Worm (Caenorhabditis elegans): ENCODE measurements around the gene irld-67.

irld-67 gene

ce11 chrII:2939681-2940080 lies 5.4 kb upstream of the irld-67 start:
- peak; percentile 34 for TF ChIP-seq aha-1 (tag)
- no peak for TF ChIP-seq mdl-1 (tag; optimal IDR thresholded peaks at IDR 0.05)

ce11 chrII:2937852-2938251 lies 3.6 kb upstream of the irld-67 start, which contains the start of gene irld-65:
Gene irld-65, minus strand, starts transcription at chrII:2937952.
- no peak for TF ChIP-seq spr-1 (tag; optimal IDR thresholded peaks at IDR 0.05)
- TF ChIP-seq nhr-6 (tag; optimal IDR thresholded peaks at IDR 0.05) = no peak
- TF ChIP-seq tag-97 (GFP tag; IDR thresholded peaks at IDR 0.05) = no peak
- no peak for TF ChIP-seq zfp-2 (tag; optimal IDR thresholded peaks at IDR 0.05)
- no peak for TF ChIP-seq mdt-29 (GFP tag; IDR thresholded peaks at IDR 0.05)
- no peak for TF ChIP-seq nhr-76 (tag; optimal IDR thresholded peaks at IDR 0.05)
- no peak for TF ChIP-seq nhr-42 (GFP tag; IDR thresholded peaks at IDR 0.05)
- no peak for TF ChIP-seq madf-9 (GFP tag; conservative IDR thresholded peaks at IDR 0.05)
- no peak for TF ChIP-seq egl-43 (GFP tag; IDR thresholded peaks at IDR 0.05)
- no peak for TF ChIP-seq R02D3.7 (tag; optimal IDR thresholded peaks at IDR 0.05)
- TF ChIP-seq nhr-41 (GFP tag; IDR thresholded peaks at IDR 0.05) = no peak
- no peak for TF ChIP-seq F49E8.2 (tag; optimal IDR thresholded peaks at IDR 0.05; ENCODE audit: borderline replicate concordance)
- TF ChIP-seq T26A8.4 (GFP tag; IDR thresholded peaks at IDR 0.05) = no peak
- no peak for TF ChIP-seq mxl-3 (GFP tag; optimal IDR thresholded peaks at IDR 0.05)
- TF ChIP-seq zag-1 (tag; optimal IDR thresholded peaks at IDR 0.05) = no peak
- TF ChIP-seq dmd-9 (GFP tag; IDR thresholded peaks at IDR 0.05) = no peak
- no peak for TF ChIP-seq D1046.2 (GFP tag; IDR thresholded peaks at IDR 0.05)
- no peak for TF ChIP-seq dmd-6 (GFP tag; IDR thresholded peaks at IDR 0.05)
- no peak for TF ChIP-seq gei-8 (GFP tag; optimal IDR thresholded peaks at IDR 0.05)
- TF ChIP-seq lim-7 (GFP tag; IDR thresholded peaks at IDR 0.05) = no peak

ce11 chrII:2931564-2931963 lies 2.7 kb downstream of the irld-67 start:
- 0 out of 2 replicates have a peak, but pooled peaks have one; percentile 21 for TF ChIP-seq set-16 (GFP tag; IDR thresholded peaks at IDR 0.05)
- no peak for TF ChIP-seq nhr-6 (tag; optimal IDR thresholded peaks at IDR 0.05)
- no peak for TF ChIP-seq daf-19 (GFP tag; conservative IDR thresholded peaks at IDR 0.05)

ce11 chrII:2930499-2930898 lies 3.8 kb downstream of the irld-67 start, which contains the start of the genes irld-64 and irld-63:
Gene irld-64, minus strand, starts transcription at chrII:2930599.
Gene irld-63, plus strand, starts transcription at chrII:2930728.
- TF ChIP-seq lin-1 (GFP tag; IDR thresholded peaks at IDR 0.05) (no peak), nhr-111 (GFP tag; optimal IDR thresholded peaks at IDR 0.05) (no peak), jun-1 (tag; optimal IDR thresholded peaks at IDR 0.05) (no peak), rbr-2 (tag; optimal IDR thresholded peaks at IDR 0.05) (no peak), zfp-3 (GFP tag; conservative IDR thresholded peaks at IDR 0.05) (no peak), Y105C5A.15 (GFP tag; IDR thresholded peaks at IDR 0.05) (no peak), F26F4.8 (GFP tag; conservative IDR thresholded peaks at IDR 0.05) (no peak), nhr-41 (GFP tag; IDR thresholded peaks at IDR 0.05) (no peak), nhr-25 (tag; optimal IDR thresholded peaks at IDR 0.05; ENCODE audit: borderline replicate concordance, insufficient read depth) (no peak), ceh-32 (tag; optimal IDR thresholded peaks at IDR 0.05; ENCODE audit: poor library complexity) (no peak)

- TF ChIP-seq fkh-10 (GFP tag; optimal IDR thresholded peaks at IDR 0.05) (no peak), daf-8 (GFP tag; IDR thresholded peaks at IDR 0.05) (no peak), D1046.2 (GFP tag; IDR thresholded peaks at IDR 0.05) (0 out of 2 replicates have a peak, but pooled peaks have one; percentile 41), ceh-28 (tag; optimal IDR thresholded peaks at IDR 0.05) (no peak), sdz-12 (GFP tag; optimal IDR thresholded peaks at IDR 0.05) (no peak), dpl-1 (GFP tag; optimal IDR thresholded peaks at IDR 0.05) (no peak), ceh-20 (GFP tag; IDR thresholded peaks at IDR 0.05) (no peak), nhr-6 (tag; optimal IDR thresholded peaks at IDR 0.05) (no peak), egl-43 (GFP tag; IDR thresholded peaks at IDR 0.05) (0 out of 2 replicates have a peak, but pooled peaks have one; percentile 12), unc-130 (GFP tag; optimal IDR thresholded peaks at IDR 0.05) (no peak), F49E8.2 (tag; optimal IDR thresholded peaks at IDR 0.05; ENCODE audit: borderline replicate concordance) (no peak), Y75B8A.6 (GFP tag; IDR thresholded peaks at IDR 0.05) (no peak), dmd-9 (GFP tag; IDR thresholded peaks at IDR 0.05) (no peak), hlh-30 (tag; optimal IDR thresholded peaks at IDR 0.05; ENCODE audit: insufficient read depth) (no peak), madf-5 (GFP tag; IDR thresholded peaks at IDR 0.05) (no peak), ceh-82 (tag; optimal IDR thresholded peaks at IDR 0.05) (no peak), set-16 (GFP tag; IDR thresholded peaks at IDR 0.05) (peak; percentile 77)
These were observed 4.4 kb downstream of the irld-67 start for ce11 chrII:2929846-2930245.
